Fruit fly (Drosophila melanogaster) whole organism, embryonic: ENCODE measurements around the gene Osi19.
A peak's percentile ranks its signal among the peaks of the same experiment; 100 is the strongest.

Experiments used
- Aef1 ChIP-seq: fragments of 200-800 bp; sonication (Bioruptor generic); IDR thresholded peaks from 3 replicates; pipeline ENCODE4 v1.3.6; 2022; ENCODE audit warnings: missing biosample characterization, missing genetic modification characterization
- Bgb ChIP-seq: fragments of 200-800 bp; sonication (Bioruptor generic); IDR thresholded peaks from 2 replicates; pipeline ENCODE4 v1.3.6; 2022; ENCODE audit warnings: missing biosample characterization, missing genetic modification characterization; ENCODE audit not compliant: partially characterized antibody
- C15 ChIP-seq: fragments of 200-800 bp; sonication (Bioruptor generic); IDR thresholded peaks from 3 replicates; pipeline ENCODE4 v1.3.6; 2022; ENCODE audit warnings: missing biosample characterization, missing genetic modification characterization
- CG12155 ChIP-seq: fragments of 200-800 bp; sonication (Bioruptor generic); optimal IDR thresholded peaks from 3 replicates; lab custom pipeline; 2016; ENCODE audit warnings: missing biosample characterization, missing genetic modification characterization
- CG14860 ChIP-seq: fragments of 200-800 bp; sonication (Bioruptor generic); IDR thresholded peaks from 3 replicates; pipeline ENCODE4 v1.3.6; 2022; ENCODE audit warnings: missing biosample characterization, missing genetic modification characterization; ENCODE audit not compliant: partially characterized antibody
- CG15011 ChIP-seq: fragments of 200-800 bp; sonication (Bioruptor generic); optimal IDR thresholded peaks from 3 replicates; lab custom pipeline; 2018; ENCODE audit warnings: missing biosample characterization, mild to moderate bottlenecking, missing genetic modification characterization
- CG1529 ChIP-seq: fragments of 200-800 bp; sonication (Bioruptor generic); optimal IDR thresholded peaks from 3 replicates; lab custom pipeline; 2018; ENCODE audit warnings: missing biosample characterization, missing genetic modification characterization
- CG1603 ChIP-seq: fragments of 200-800 bp; sonication (Bioruptor generic); optimal IDR thresholded peaks from 2 replicates; lab custom pipeline; 2019; ENCODE audit warnings: missing biosample characterization, mild to moderate bottlenecking, missing genetic modification characterization, moderate library complexity
- CG16815 ChIP-seq: fragments of 200-800 bp; sonication (Bioruptor generic); optimal IDR thresholded peaks from 3 replicates; lab custom pipeline; 2017; ENCODE audit warnings: missing biosample characterization, mild to moderate bottlenecking, missing genetic modification characterization
- CG17568 ChIP-seq: fragments of 200-800 bp; sonication (Bioruptor generic); optimal IDR thresholded peaks from 2 replicates; lab custom pipeline; 2018; ENCODE audit warnings: missing biosample characterization, mild to moderate bottlenecking, missing genetic modification characterization, moderate library complexity
- CG17612 ChIP-seq: fragments of 200-800 bp; sonication (Bioruptor generic); IDR thresholded peaks from 2 replicates; pipeline ENCODE4 v1.3.6; 2022; ENCODE audit warnings: missing biosample characterization, missing genetic modification characterization
- CG1792 ChIP-seq: fragments of 200-800 bp; sonication (Bioruptor generic); optimal IDR thresholded peaks from 2 replicates; lab custom pipeline; 2016; ENCODE audit warnings: missing biosample characterization, missing genetic modification characterization
- CG31441 ChIP-seq: fragments of 200-800 bp; sonication (Bioruptor generic); IDR thresholded peaks from 2 replicates; pipeline ENCODE4 v1.3.6; 2022; ENCODE audit warnings: missing biosample characterization, missing genetic modification characterization
- CG34376 ChIP-seq: fragments of 200-800 bp; sonication (Bioruptor generic); optimal IDR thresholded peaks from 2 replicates; lab custom pipeline; 2018; ENCODE audit warnings: missing biosample characterization, mild to moderate bottlenecking, missing genetic modification characterization
- CG42726 ChIP-seq: fragments of 200-800 bp; sonication (Bioruptor generic); IDR thresholded peaks from 2 replicates; pipeline ENCODE4 v1.3.6; 2022; ENCODE audit warnings: missing biosample characterization, missing genetic modification characterization; ENCODE audit not compliant: partially characterized antibody
- CG5953 ChIP-seq: fragments of 200-800 bp; sonication (Bioruptor generic); IDR thresholded peaks from 2 replicates; pipeline ENCODE4 v1.3.6; 2022; ENCODE audit warnings: missing biosample characterization, missing genetic modification characterization
- CG8478 ChIP-seq: fragments of >200 bp; optimal IDR thresholded peaks from 2 replicates; lab custom pipeline; 2018
- CG9797 ChIP-seq: fragments of 200-800 bp; sonication (Bioruptor generic); optimal IDR thresholded peaks from 3 replicates; lab custom pipeline; 2018; ENCODE audit warnings: missing biosample characterization, mild to moderate bottlenecking, missing genetic modification characterization
- CTCF ChIP-seq: fragments of 200-800 bp; sonication (Bioruptor generic); optimal IDR thresholded peaks from 2 replicates; lab custom pipeline; 2017; ENCODE audit warnings: missing biosample characterization, mild to moderate bottlenecking, missing genetic modification characterization, moderate library complexity
- D ChIP-seq, 2 experiments: fragments of 200-800 bp in 1 of 2; fragments of >200 bp in 1 of 2; sonication (Bioruptor generic) in 1 of 2; optimal IDR thresholded peaks; 2 replicates in 1 of 2; 3 replicates in 1 of 2; lab custom pipeline; 2017; ENCODE audit warnings: mild to moderate bottlenecking in 1 of 2, missing biosample characterization in 1 of 2, missing genetic modification characterization in 1 of 2, missing genetic modification reagents in 1 of 2
- Deaf1 ChIP-seq: fragments of 200-800 bp; optimal IDR thresholded peaks from 3 replicates; lab custom pipeline; 2019; ENCODE audit warnings: missing biosample characterization, mild to moderate bottlenecking, missing genetic modification characterization, moderate library complexity
- Dek ChIP-seq: fragments of 200-800 bp; sonication (Bioruptor generic); optimal IDR thresholded peaks from 3 replicates; lab custom pipeline; 2019; ENCODE audit warnings: missing biosample characterization, mild to moderate bottlenecking, missing genetic modification characterization, moderate library complexity
- Dref ChIP-seq: fragments of 200-800 bp; sonication (Bioruptor generic); IDR thresholded peaks from 2 replicates; pipeline ENCODE4 v1.3.6; 2022; ENCODE audit warnings: missing biosample characterization, missing genetic modification characterization
- Fer2 ChIP-seq: fragments of 200-800 bp; sonication (Bioruptor generic); optimal IDR thresholded peaks from 2 replicates; lab custom pipeline; 2018; ENCODE audit warnings: missing biosample characterization, mild to moderate bottlenecking, missing genetic modification characterization, moderate library complexity
- GATAe ChIP-seq: fragments of 200-800 bp; sonication (Bioruptor generic); conservative IDR thresholded peaks from 2 replicates; pipeline ENCODE4 v1.3.6; 2022; ENCODE audit warnings: missing biosample characterization, missing genetic modification characterization
- Gug ChIP-seq: fragments of 200-800 bp; sonication (Bioruptor generic); IDR thresholded peaks from 4 replicates; pipeline ENCODE4 v1.3.6; 2022; ENCODE audit warnings: missing biosample characterization, missing genetic modification characterization
- H2.0 ChIP-seq: fragments of 200-800 bp; sonication (Bioruptor generic); IDR thresholded peaks from 2 replicates; pipeline ENCODE4 v1.3.6; 2022; ENCODE audit warnings: missing biosample characterization, missing genetic modification characterization
- Hand ChIP-seq: fragments of 200-800 bp; sonication (Bioruptor generic); optimal IDR thresholded peaks from 2 replicates; lab custom pipeline; 2017; ENCODE audit warnings: mild to moderate bottlenecking, missing biosample characterization, missing genetic modification reagents, missing genetic modification characterization
- Med ChIP-seq: fragments of 200-800 bp; sonication (Bioruptor generic); peaks from one replicate; lab custom pipeline; 2016; ENCODE audit warnings: missing biosample characterization, missing genetic modification characterization, mild to moderate bottlenecking, inconsistent platforms, moderate library complexity
- Neu2 ChIP-seq: fragments of 200-800 bp; sonication (Bioruptor generic); optimal IDR thresholded peaks from 3 replicates; lab custom pipeline; 2016; ENCODE audit warnings: missing biosample characterization, missing genetic modification characterization, borderline replicate concordance
- Nf-YA ChIP-seq: fragments of 200-800 bp; sonication (Bioruptor generic); IDR thresholded peaks from 2 replicates; pipeline ENCODE4 v1.3.6; 2022; ENCODE audit warnings: missing biosample characterization, missing genetic modification characterization
- Poxn ChIP-seq: fragments of 200-800 bp; sonication (Bioruptor generic); IDR thresholded peaks from 2 replicates; pipeline ENCODE4 v1.3.6; 2022; ENCODE audit warnings: missing biosample characterization, missing genetic modification characterization
- Rfx ChIP-seq: fragments of 200-800 bp; sonication (Bioruptor generic); IDR thresholded peaks from 2 replicates; pipeline ENCODE4 v1.3.6; 2022; ENCODE audit warnings: missing biosample characterization, missing genetic modification characterization
- Scr ChIP-seq: fragments of 200-800 bp; sonication (Bioruptor generic); IDR thresholded peaks from 2 replicates; pipeline ENCODE4 v1.3.6; 2022; ENCODE audit warnings: missing biosample characterization, missing genetic modification characterization; ENCODE audit not compliant: partially characterized antibody
- Spps ChIP-seq: fragments of 200-800 bp; sonication (Bioruptor generic); optimal IDR thresholded peaks from 2 replicates; lab custom pipeline; 2018; ENCODE audit warnings: missing biosample characterization, mild to moderate bottlenecking, missing genetic modification characterization
- Sry-δ ChIP-seq: fragments of 200-800 bp; sonication (Bioruptor generic); optimal IDR thresholded peaks from 2 replicates; lab custom pipeline; 2016; ENCODE audit warnings: missing biosample characterization, missing genetic modification characterization
- Xbp1 ChIP-seq: fragments of 200-800 bp; sonication (Bioruptor generic); optimal IDR thresholded peaks from 3 replicates; lab custom pipeline; 2016; ENCODE audit warnings: missing biosample characterization, mild to moderate bottlenecking, missing genetic modification characterization
- ato ChIP-seq: fragments of 200-800 bp; sonication (Bioruptor generic); IDR thresholded peaks from 2 replicates; pipeline ENCODE4 v1.3.6; 2022; ENCODE audit warnings: missing biosample characterization, missing genetic modification characterization; ENCODE audit not compliant: partially characterized antibody
- cg ChIP-seq: fragments of 200-800 bp; sonication (Bioruptor generic); optimal IDR thresholded peaks from 3 replicates; lab custom pipeline; 2019; ENCODE audit warnings: missing biosample characterization, mild to moderate bottlenecking, missing genetic modification characterization, moderate library complexity
- crol ChIP-seq: fragments of 200-800 bp; sonication (Bioruptor generic); IDR thresholded peaks from 2 replicates; pipeline ENCODE4 v1.3.6; 2022; ENCODE audit warnings: missing biosample characterization, missing genetic modification characterization
- dysf ChIP-seq: fragments of 200-800 bp; sonication (Bioruptor generic); IDR thresholded peaks from 3 replicates; pipeline ENCODE4 v1.3.6; 2022; ENCODE audit warnings: missing biosample characterization, missing genetic modification characterization
- exex ChIP-seq: fragments of 200-800 bp; sonication (Bioruptor generic); optimal IDR thresholded peaks from 4 replicates; lab custom pipeline; 2018; ENCODE audit warnings: missing biosample characterization, mild to moderate bottlenecking, missing genetic modification characterization, moderate library complexity
- lilli ChIP-seq: fragments of 200-800 bp; sonication (Bioruptor generic); optimal IDR thresholded peaks from 3 replicates; lab custom pipeline; 2016; ENCODE audit warnings: missing biosample characterization, missing genetic modification characterization
- mld ChIP-seq: fragments of 200-800 bp; sonication (Bioruptor generic); IDR thresholded peaks from 3 replicates; pipeline ENCODE4 v1.3.6; 2022; ENCODE audit warnings: missing biosample characterization, missing genetic modification characterization; ENCODE audit not compliant: partially characterized antibody
- onecut ChIP-seq: fragments of 200-800 bp; sonication (Bioruptor generic); IDR thresholded peaks from 2 replicates; pipeline ENCODE4 v1.3.6; 2022; ENCODE audit warnings: missing biosample characterization, missing genetic modification characterization
- phol ChIP-seq: fragments of 200-800 bp; sonication (Bioruptor generic); optimal IDR thresholded peaks from 3 replicates; lab custom pipeline; 2018; ENCODE audit warnings: missing biosample characterization, mild to moderate bottlenecking, missing genetic modification characterization, moderate library complexity
- pzg ChIP-seq: fragments of 200-800 bp; sonication (Bioruptor generic); optimal IDR thresholded peaks from 3 replicates; lab custom pipeline; 2018; ENCODE audit warnings: missing biosample characterization, mild to moderate bottlenecking, missing genetic modification characterization, moderate library complexity
- sqz ChIP-seq: fragments of 200-800 bp; sonication (Bioruptor generic); optimal IDR thresholded peaks from 3 replicates; lab custom pipeline; 2018; ENCODE audit warnings: missing biosample characterization, mild to moderate bottlenecking, missing genetic modification characterization
- unc-4 ChIP-seq: fragments of 200-800 bp; sonication (Bioruptor generic); IDR thresholded peaks from 2 replicates; pipeline ENCODE4 v1.3.6; 2022; ENCODE audit warnings: missing biosample characterization, missing genetic modification characterization; ENCODE audit not compliant: partially characterized antibody

Osi19 gene

DNA sequence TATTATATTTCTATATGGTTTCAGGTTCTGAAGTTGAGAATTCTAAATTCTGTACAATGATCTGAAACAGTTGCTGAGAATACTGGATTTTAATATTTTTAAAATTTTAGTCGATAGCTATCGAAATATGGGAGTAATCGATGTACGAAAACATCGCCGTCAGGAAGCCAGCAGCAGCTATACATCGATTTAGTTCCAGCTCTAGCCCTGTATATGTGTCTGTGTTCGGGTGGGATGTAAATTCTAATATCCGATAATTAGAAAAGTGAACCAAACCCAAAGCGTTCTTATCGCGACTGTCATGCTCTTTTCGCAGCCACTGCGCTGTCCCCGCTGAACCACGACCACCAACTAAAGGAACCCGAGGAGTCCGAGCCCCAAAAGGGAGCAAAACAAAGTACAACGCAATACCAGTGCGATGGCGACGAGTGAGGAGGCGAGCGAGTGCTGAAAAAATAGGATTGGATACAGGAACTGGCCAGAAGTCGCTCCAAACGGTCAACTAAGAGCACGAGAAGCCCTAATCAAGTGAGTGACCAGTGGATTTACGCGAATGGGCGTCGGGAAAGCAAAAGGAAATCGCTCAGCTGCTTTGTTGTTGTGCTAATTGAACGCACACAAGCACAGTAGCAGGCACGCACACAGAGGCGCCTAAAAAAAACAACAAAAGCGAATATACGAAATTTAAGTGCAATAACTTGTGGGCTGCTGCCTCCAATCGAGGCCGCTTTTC lies 47.7 kb downstream of the Osi19 start, which contains the start of gene gzl (continued):
- TF ChIP-seq CG16815 (no peak), Dref (GFP tag; lab: Robert Waterston, UW) (peak; percentile 97), Dek (tag; lab: Kevin White, UChicago) (no peak), CG15011 (GFP tag; lab: Kevin White, UChicago) (no peak), D (optimal IDR thresholded peaks at IDR 0.05; lab: Kevin White, UChicago) (peak; percentile 66), D (GFP tag; optimal IDR thresholded peaks at IDR 0.05; lab: Kevin White, UChicago) (no peak), ato (GFP tag; lab: Robert Waterston, UW) (peak; percentile 96), lilli (GFP tag; lab: Kevin White, UChicago) (peak; percentile 23), Med (peak; percentile 87), CG1792 (no peak), CG34376 (peak; percentile 10), Bgb (peak; percentile 98), CG8478 (peak; percentile 87), Aef1 (GFP tag; lab: Robert Waterston, UW) (peak; percentile 31; the same call in 1 of the 3 replicates), unc-4 (GFP tag; lab: Robert Waterston, UW) (peak; percentile 96), Neu2 (GFP tag; lab: Kevin White, UChicago) (no peak), mld (GFP tag; lab: Robert Waterston, UW) (peak; percentile 94), Sry-δ (peak; percentile 93), GATAe (GFP tag; lab: Robert Waterston, UW) (no peak), pzg (peak; percentile 77), Nf-YA (GFP tag; lab: Robert Waterston, UW) (no peak), Deaf1 (peak; percentile 38), dysf (GFP tag; lab: Robert Waterston, UW) (no peak), Xbp1 (GFP tag; lab: Kevin White, UChicago) (no peak), CTCF (GFP tag; lab: Kevin White, UChicago) (no peak), Rfx (GFP tag; lab: Robert Waterston, UW) (peak; percentile 49), Poxn (GFP tag; lab: Robert Waterston, UW) (no peak), onecut (GFP tag; lab: Robert Waterston, UW) (no peak), Spps (no peak), Hand (GFP tag; lab: Kevin White, UChicago) (no peak), exex (tag; lab: Kevin White, UChicago) (peak; percentile 43), CG14860 (peak; percentile 96), Gug (GFP tag; lab: Robert Waterston, UW) (no peak), C15 (no peak), Fer2 (tag; lab: Kevin White, UChicago) (no peak), CG42726 (GFP tag; lab: Robert Waterston, UW) (peak; percentile 97), CG9797 (GFP tag; lab: Kevin White, UChicago) (peak; percentile 30), Scr (peak; percentile 97), CG31441 (GFP tag; lab: Robert Waterston, UW) (no peak), crol (GFP tag; lab: Robert Waterston, UW) (no peak), cg (GFP tag; lab: Kevin White, UChicago) (peak; percentile 93), CG17612 (GFP tag; lab: Robert Waterston, UW) (no peak), CG17568 (no peak), H2.0 (no peak), phol (tag; lab: Kevin White, UChicago) (peak; percentile 20), CG12155 (GFP tag; lab: Kevin White, UChicago) (peak; percentile 55), CG1603 (peak; percentile 60), CG1529 (GFP tag; lab: Kevin White, UChicago) (no peak), sqz (GFP tag; lab: Kevin White, UChicago) (no peak), CG5953 (no peak)
